Fruit fly (Drosophila melanogaster) whole organism, embryonic: ENCODE results near the gene mRpS10.

Experiments
- B-H2 ChIP-seq: fragments of 200-800 bp; sonication (Bioruptor generic); optimal IDR thresholded peaks from 2 replicates; lab custom pipeline; 2018; ENCODE audit warnings: missing biosample characterization, mild to moderate bottlenecking, missing genetic modification characterization
- CG10209 ChIP-seq: fragments of 200-800 bp; sonication (Bioruptor generic); optimal IDR thresholded peaks from 3 replicates; lab custom pipeline; 2017; ENCODE audit warnings: missing biosample characterization, mild to moderate bottlenecking, missing genetic modification characterization, missing genetic modification reagents
- CG1024 ChIP-seq: fragments of 200-800 bp; sonication (Bioruptor generic); IDR thresholded peaks from 2 replicates; pipeline ENCODE4 v1.3.6; 2022; ENCODE audit warnings: missing biosample characterization, missing genetic modification characterization
- CG12391 ChIP-seq: fragments of 200-800 bp; sonication (Bioruptor generic); optimal IDR thresholded peaks from 3 replicates; lab custom pipeline; 2018; ENCODE audit warnings: missing biosample characterization, mild to moderate bottlenecking, missing genetic modification characterization, moderate library complexity
- CG13624 ChIP-seq: fragments of 200-800 bp; sonication (Bioruptor generic); optimal IDR thresholded peaks from 2 replicates; lab custom pipeline; 2016; ENCODE audit warnings: missing biosample characterization, missing genetic modification characterization
- CG13894 ChIP-seq: fragments of 200-800 bp; sonication (Bioruptor generic); optimal IDR thresholded peaks from 3 replicates; lab custom pipeline; 2018; ENCODE audit warnings: missing biosample characterization, mild to moderate bottlenecking, missing genetic modification characterization, moderate library complexity
- CG14050 ChIP-seq: fragments of 200-800 bp; sonication (Bioruptor generic); IDR thresholded peaks from 3 replicates; pipeline ENCODE4 v1.3.6; 2022; ENCODE audit warnings: missing biosample characterization, missing genetic modification characterization
- CG14441 ChIP-seq: fragments of 200-800 bp; sonication (Bioruptor generic); IDR thresholded peaks from 2 replicates; pipeline ENCODE4 v1.3.6; 2022; ENCODE audit warnings: missing biosample characterization, missing genetic modification characterization
- CG15514 ChIP-seq: fragments of 200-800 bp; sonication (Bioruptor generic); optimal IDR thresholded peaks from 3 replicates; lab custom pipeline; 2017; ENCODE audit warnings: missing biosample characterization, missing genetic modification characterization, mild to moderate bottlenecking, moderate library complexity, missing genetic modification reagents
- CG1602 ChIP-seq: fragments of 200-800 bp; sonication (Bioruptor generic); optimal IDR thresholded peaks from 3 replicates; lab custom pipeline; 2016; ENCODE audit warnings: missing biosample characterization, missing genetic modification characterization
- CG17829 ChIP-seq: fragments of 200-800 bp; optimal IDR thresholded peaks from 2 replicates; lab custom pipeline; 2019; ENCODE audit warnings: missing biosample characterization, mild to moderate bottlenecking, missing genetic modification characterization, moderate library complexity
- CG1832 ChIP-seq: fragments of 200-800 bp; sonication (Bioruptor generic); optimal IDR thresholded peaks from 2 replicates; lab custom pipeline; 2017; ENCODE audit warnings: missing biosample characterization, mild to moderate bottlenecking, missing genetic modification characterization, inconsistent platforms
- CG2116 ChIP-seq: fragments of 200-800 bp; sonication (Bioruptor generic); optimal IDR thresholded peaks from 3 replicates; lab custom pipeline; 2018; ENCODE audit warnings: missing biosample characterization, mild to moderate bottlenecking, missing genetic modification characterization
- CG2120 ChIP-seq: fragments of 200-800 bp; sonication (Bioruptor generic); optimal IDR thresholded peaks from 3 replicates; lab custom pipeline; 2016; ENCODE audit warnings: missing biosample characterization, missing genetic modification characterization
- CG2712 ChIP-seq: fragments of 200-800 bp; optimal IDR thresholded peaks from 3 replicates; lab custom pipeline; 2019; ENCODE audit warnings: missing biosample characterization, mild to moderate bottlenecking, missing genetic modification characterization, moderate library complexity
- CG30020 ChIP-seq: fragments of 200-800 bp; optimal IDR thresholded peaks from 2 replicates; lab custom pipeline; 2019; ENCODE audit warnings: missing biosample characterization, mild to moderate bottlenecking, missing genetic modification characterization, moderate library complexity
- CG3847 ChIP-seq: fragments of 200-800 bp; sonication (Bioruptor generic); IDR thresholded peaks from 2 replicates; pipeline ENCODE4 v1.3.6; 2022; ENCODE audit warnings: missing biosample characterization, missing genetic modification characterization
- CG3995 ChIP-seq: fragments of 200-800 bp; sonication (Bioruptor generic); optimal IDR thresholded peaks from 3 replicates; lab custom pipeline; 2016; ENCODE audit warnings: missing biosample characterization, missing genetic modification characterization
- CG7372 ChIP-seq: fragments of 200-800 bp; sonication (Bioruptor generic); IDR thresholded peaks from 2 replicates; pipeline ENCODE4 v1.3.6; 2022; ENCODE audit warnings: missing biosample characterization, missing genetic modification characterization
- CG9437 ChIP-seq: fragments of 200-800 bp; sonication (Bioruptor generic); optimal IDR thresholded peaks from 2 replicates; lab custom pipeline; 2018; ENCODE audit warnings: missing biosample characterization, mild to moderate bottlenecking, missing genetic modification characterization
- CG9727 ChIP-seq: fragments of 200-800 bp; sonication (Bioruptor generic); optimal IDR thresholded peaks from 3 replicates; lab custom pipeline; 2017; ENCODE audit warnings: missing biosample characterization, mild to moderate bottlenecking, missing genetic modification characterization
- CG9876 ChIP-seq: fragments of 200-800 bp; sonication (Bioruptor generic); optimal IDR thresholded peaks from 2 replicates; lab custom pipeline; 2016; ENCODE audit warnings: missing biosample characterization, missing genetic modification characterization
- CG9932 ChIP-seq: fragments of 200-800 bp; sonication (Bioruptor generic); IDR thresholded peaks from 2 replicates; pipeline ENCODE4 v1.3.6; 2022; ENCODE audit warnings: missing biosample characterization, missing genetic modification characterization
- Deaf1 ChIP-seq: fragments of 200-800 bp; optimal IDR thresholded peaks from 3 replicates; lab custom pipeline; 2019; ENCODE audit warnings: missing biosample characterization, mild to moderate bottlenecking, missing genetic modification characterization, moderate library complexity
- Dll ChIP-seq: fragments of 200-800 bp; sonication (Bioruptor generic); IDR thresholded peaks from 4 replicates; pipeline ENCODE4 v1.3.6; 2022; ENCODE audit warnings: missing biosample characterization, missing genetic modification characterization; ENCODE audit not compliant: partially characterized antibody
- E2f2 ChIP-seq: fragments of 200-800 bp; sonication (Bioruptor generic); IDR thresholded peaks from 2 replicates; pipeline ENCODE4 v1.3.6; 2022; ENCODE audit warnings: missing biosample characterization, missing genetic modification characterization
- H15 ChIP-seq: fragments of 200-800 bp; sonication (Bioruptor generic); IDR thresholded peaks from 3 replicates; pipeline ENCODE4 v1.3.6; 2022; ENCODE audit warnings: missing biosample characterization, missing genetic modification characterization
- HmgZ ChIP-seq: fragments of 200-800 bp; sonication (Bioruptor generic); optimal IDR thresholded peaks from 2 replicates; lab custom pipeline; 2018; ENCODE audit warnings: missing biosample characterization, mild to moderate bottlenecking, missing genetic modification characterization
- Hmr ChIP-seq: fragments of 200-800 bp; sonication (Bioruptor generic); optimal IDR thresholded peaks from 3 replicates; lab custom pipeline; 2017; ENCODE audit warnings: mild to moderate bottlenecking, missing biosample characterization, missing genetic modification reagents, missing genetic modification characterization
- Hr78 ChIP-seq, 2 experiments: fragments of 200-800 bp in 1 of 2; fragments of >200 bp in 1 of 2; sonication (Bioruptor generic) in 1 of 2; optimal IDR thresholded peaks; 2 replicates each; lab custom pipeline; 2017 to 2019; ENCODE audit warnings: missing biosample characterization in 2 of 2, missing genetic modification characterization in 2 of 2, mild to moderate bottlenecking in 1 of 2, moderate library complexity in 1 of 2
- NC2α ChIP-seq: fragments of 200-800 bp; sonication (Bioruptor generic); optimal IDR thresholded peaks from 2 replicates; lab custom pipeline; 2016; ENCODE audit warnings: missing biosample characterization, missing genetic modification characterization
- Rfx ChIP-seq: fragments of 200-800 bp; sonication (Bioruptor generic); IDR thresholded peaks from 2 replicates; pipeline ENCODE4 v1.3.6; 2022; ENCODE audit warnings: missing biosample characterization, missing genetic modification characterization
- Sin3A ChIP-seq: fragments of >200 bp; optimal IDR thresholded peaks from 2 replicates; lab custom pipeline; 2018
- YL-1 ChIP-seq: fragments of 200-800 bp; sonication (Bioruptor generic); optimal IDR thresholded peaks from 3 replicates; lab custom pipeline; 2017; ENCODE audit warnings: missing biosample characterization, mild to moderate bottlenecking, missing genetic modification characterization
- chinmo ChIP-seq: fragments of 200-800 bp; sonication (Bioruptor generic); IDR thresholded peaks from 4 replicates; pipeline ENCODE4 v1.3.6; 2022; ENCODE audit warnings: missing biosample characterization, missing genetic modification characterization; ENCODE audit not compliant: partially characterized antibody
- dan ChIP-seq: fragments of 200-800 bp; sonication (Bioruptor generic); IDR thresholded peaks from 2 replicates; pipeline ENCODE4 v1.3.6; 2022; ENCODE audit warnings: missing biosample characterization, missing genetic modification characterization
- exex ChIP-seq: fragments of 200-800 bp; sonication (Bioruptor generic); optimal IDR thresholded peaks from 4 replicates; lab custom pipeline; 2018; ENCODE audit warnings: missing biosample characterization, mild to moderate bottlenecking, missing genetic modification characterization, moderate library complexity
- gt ChIP-seq: fragments of 200-800 bp; sonication (Bioruptor generic); IDR thresholded peaks from 2 replicates; pipeline ENCODE4 v1.3.6; 2022; ENCODE audit warnings: missing biosample characterization, missing genetic modification characterization
- hb ChIP-seq: fragments of 200-800 bp; sonication (Bioruptor generic); IDR thresholded peaks from 3 replicates; pipeline ENCODE4 v1.3.6; 2022; ENCODE audit warnings: missing biosample characterization, missing genetic modification characterization; ENCODE audit not compliant: partially characterized antibody
- lov ChIP-seq, 2 experiments: fragments of 200-800 bp in 1 of 2; fragments of >200 bp in 1 of 2; sonication (Bioruptor generic) in 1 of 2; IDR thresholded peaks in 1 of 2; optimal IDR thresholded peaks in 1 of 2; 2 replicates in 1 of 2; 3 replicates in 1 of 2; pipeline versions ENCODE4 v1.3.6 to Lab custom; 2017 to 2022; ENCODE audit warnings: missing biosample characterization in 1 of 2, missing genetic modification characterization in 1 of 2
- nmo ChIP-seq: fragments of 200-800 bp; sonication (Bioruptor generic); optimal IDR thresholded peaks from 2 replicates; lab custom pipeline; 2018; ENCODE audit warnings: missing biosample characterization, mild to moderate bottlenecking, missing genetic modification characterization, moderate library complexity
- oc ChIP-seq: fragments of 200-800 bp; sonication (Bioruptor generic); optimal IDR thresholded peaks from 2 replicates; lab custom pipeline; 2018; ENCODE audit warnings: missing biosample characterization, mild to moderate bottlenecking, missing genetic modification characterization, moderate library complexity
- pho ChIP-seq: fragments of 200-800 bp; sonication (Bioruptor generic); optimal IDR thresholded peaks from 2 replicates; lab custom pipeline; 2016; ENCODE audit warnings: missing biosample characterization, missing genetic modification characterization
- row ChIP-seq: fragments of 200-800 bp; sonication (Bioruptor generic); IDR thresholded peaks from 3 replicates; pipeline ENCODE4 v1.3.6; 2022; ENCODE audit warnings: missing biosample characterization, missing genetic modification characterization
- schlank ChIP-seq: fragments of 200-800 bp; sonication (Bioruptor generic); optimal IDR thresholded peaks from 2 replicates; lab custom pipeline; 2018; ENCODE audit warnings: missing biosample characterization, mild to moderate bottlenecking, missing genetic modification characterization
- sens ChIP-seq: fragments of 200-800 bp; sonication (Bioruptor generic); peaks from one replicate; lab custom pipeline; 2016; ENCODE audit warnings: missing biosample characterization, missing genetic modification characterization
- sens-2 ChIP-seq: fragments of 200-800 bp; sonication (Bioruptor generic); IDR thresholded peaks from 2 replicates; pipeline ENCODE4 v1.3.6; 2022; ENCODE audit warnings: missing biosample characterization, missing genetic modification characterization
- sna ChIP-seq: fragments of 200-800 bp; sonication (Bioruptor generic); IDR thresholded peaks from 2 replicates; pipeline ENCODE4 v1.3.6; 2022; ENCODE audit warnings: missing biosample characterization, missing genetic modification characterization; ENCODE audit not compliant: partially characterized antibody
- sug ChIP-seq: fragments of 200-800 bp; optimal IDR thresholded peaks from 2 replicates; lab custom pipeline; 2019; ENCODE audit warnings: missing biosample characterization, mild to moderate bottlenecking, missing genetic modification characterization, moderate library complexity
- tll ChIP-seq, 2 experiments: fragments of 200-800 bp in 1 of 2; fragments of >200 bp in 1 of 2; sonication (Bioruptor generic) in 1 of 2; optimal IDR thresholded peaks; 2 replicates each; lab custom pipeline; 2017 to 2019; ENCODE audit warnings: missing biosample characterization in 2 of 2, missing genetic modification characterization in 2 of 2, mild to moderate bottlenecking in 1 of 2, moderate library complexity in 1 of 2

mRpS10 gene

DNA sequence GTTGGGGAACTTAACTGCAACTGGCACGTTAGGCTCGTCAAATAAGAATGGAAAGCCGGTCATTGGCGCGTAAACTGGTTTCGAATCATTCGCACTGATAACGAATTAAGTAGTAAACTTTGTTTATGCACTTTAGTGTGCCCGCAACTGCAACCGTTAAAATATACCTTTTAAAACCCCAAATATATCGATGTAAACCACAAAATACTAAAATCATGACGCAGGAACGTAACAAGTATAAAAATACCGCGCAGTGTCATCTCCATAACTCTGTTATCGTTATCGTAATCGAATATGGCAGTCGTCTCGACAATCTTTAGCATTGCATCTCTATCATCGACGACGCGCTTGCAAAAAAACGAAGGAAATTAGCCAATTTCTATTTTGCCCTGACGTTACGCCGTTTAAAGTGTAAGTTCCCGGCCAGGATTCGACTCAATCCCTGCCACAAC lies 4.2 kb upstream of the mRpS10 start, which contains the start of the genes CG31344 and Caf1-55:
CG31344 (minus strand) TSS at position 51 of the 452 bp plus-strand sequence.
Caf1-55 (plus strand) TSS at position 298 of the 452 bp plus-strand sequence.
- peak; percentile 33 for TF ChIP-seq exex (tag; lab: Kevin White, UChicago)
- no peak for TF ChIP-seq CG7372 (GFP tag; lab: Robert Waterston, UW)
- peak; percentile 51 for TF ChIP-seq pho (GFP tag; lab: Kevin White, UChicago)
- TF ChIP-seq CG9437 (GFP tag; lab: Kevin White, UChicago) = peak; percentile 79
- TF ChIP-seq B-H2 (GFP tag; lab: Kevin White, UChicago) = peak; percentile 28
- TF ChIP-seq CG1832 (GFP tag; lab: Kevin White, UChicago) = no peak
- peak; percentile 0 for TF ChIP-seq CG1602 (GFP tag; lab: Kevin White, UChicago)
- peak; percentile 38; the same call in 1 of the 2 replicates for TF ChIP-seq CG3847 (GFP tag; lab: Robert Waterston, UW)
- no peak for TF ChIP-seq dan (GFP tag; lab: Robert Waterston, UW)
- peak; percentile 58 for TF ChIP-seq row (GFP tag; lab: Robert Waterston, UW)
- TF ChIP-seq schlank = no peak
- TF ChIP-seq CG15514 (GFP tag; lab: Kevin White, UChicago) = peak; percentile 68
- TF ChIP-seq NC2α (GFP tag; lab: Kevin White, UChicago) = no peak
- peak; percentile 70 for TF ChIP-seq sens
- peak; percentile 78 for TF ChIP-seq CG3995
- no peak for TF ChIP-seq Hr78 (GFP tag; optimal IDR thresholded peaks at IDR 0.05; lab: Kevin White, UChicago)
- no peak for TF ChIP-seq H15 (GFP tag; lab: Robert Waterston, UW)
- 0 out of 2 replicates have a peak, but pooled peaks have one; percentile 18 for TF ChIP-seq Rfx
- TF ChIP-seq CG12391 (tag; lab: Kevin White, UChicago) = peak; percentile 54
- TF ChIP-seq sug (tag; lab: Kevin White, UChicago) = peak; percentile 56
- no peak for TF ChIP-seq Hmr (GFP tag; lab: Kevin White, UChicago)
- no peak for TF ChIP-seq CG14050 (GFP tag; lab: Robert Waterston, UW)
- peak; percentile 12 for TF ChIP-seq CG13624 (GFP tag; lab: Kevin White, UChicago)
- TF ChIP-seq lov (optimal IDR thresholded peaks at IDR 0.05; lab: Kevin White, UChicago) = no peak
- no peak for TF ChIP-seq lov (GFP tag; IDR thresholded peaks at IDR 0.05; lab: Robert Waterston, UW)
- no peak for TF ChIP-seq CG10209
- TF ChIP-seq Sin3A = peak; percentile 70
- no peak for TF ChIP-seq CG9727
- no peak for TF ChIP-seq tll (GFP tag; optimal IDR thresholded peaks at IDR 0.05; lab: Kevin White, UChicago)
- TF ChIP-seq CG9876 = no peak
- TF ChIP-seq E2f2 (GFP tag; lab: Robert Waterston, UW) = peak; percentile 82
- peak; percentile 86 for TF ChIP-seq Dll (GFP tag; lab: Robert Waterston, UW)
- TF ChIP-seq HmgZ (tag; lab: Kevin White, UChicago) = peak; percentile 68
- peak; percentile 61; the same call in 1 of the 3 replicates for TF ChIP-seq hb (GFP tag; lab: Robert Waterston, UW)
- TF ChIP-seq CG30020 (tag; lab: Kevin White, UChicago) = peak; percentile 56
- TF ChIP-seq oc = no peak
- peak; percentile 34; the same call in 1 of the 2 replicates for TF ChIP-seq CG9932 (GFP tag; lab: Robert Waterston, UW)
- TF ChIP-seq Deaf1 (tag; lab: Kevin White, UChicago) = no peak
- peak; percentile 42 for TF ChIP-seq CG2712
- peak; percentile 81 for TF ChIP-seq YL-1 (GFP tag; lab: Kevin White, UChicago)
- TF ChIP-seq gt = no peak
- peak; percentile 34 for TF ChIP-seq CG17829
- TF ChIP-seq CG1024 (GFP tag; lab: Robert Waterston, UW) = no peak
- peak; percentile 93; the same call in 2 of the 4 replicates for TF ChIP-seq chinmo (GFP tag; lab: Robert Waterston, UW)
- no peak for TF ChIP-seq CG14441 (GFP tag; lab: Robert Waterston, UW)
- peak; percentile 85 for TF ChIP-seq CG2116 (GFP tag; lab: Kevin White, UChicago)
- TF ChIP-seq sna (GFP tag; lab: Robert Waterston, UW) = peak; percentile 72
- peak; percentile 47 for TF ChIP-seq nmo (GFP tag; lab: Kevin White, UChicago)
- TF ChIP-seq CG2120 (GFP tag; lab: Kevin White, UChicago) = peak; percentile 55
- TF ChIP-seq CG13894 = no peak
- TF ChIP-seq sens-2 = no peak
